Worm (Caenorhabditis elegans) whole organism, mixed stage, embryonic: ENCODE measurements around the gene delm-1.

ENCODE experiments used
- bed-3 ChIP-seq: fragments of 200-800 bp; sonication (Bioruptor generic); optimal IDR thresholded peaks from 3 replicates; lab custom pipeline; 2018; ENCODE audit warnings: mild to moderate bottlenecking, missing genetic modification characterization, moderate library complexity, missing compliant biosample characterization
- blmp-1 ChIP-seq: fragments of 150-350 bp; optimal IDR thresholded peaks from 2 replicates; lab custom pipeline; 2014; ENCODE audit warnings: missing biosample characterization, missing genetic modification characterization
- ceh-83 ChIP-seq: fragments of 200-800 bp; sonication (Bioruptor generic); optimal IDR thresholded peaks from 2 replicates; lab custom pipeline; 2018; ENCODE audit warnings: mild to moderate bottlenecking, missing genetic modification characterization, missing compliant biosample characterization
- ces-1 ChIP-seq: fragments of 150-350 bp; optimal IDR thresholded peaks from 2 replicates; lab custom pipeline; 2014; ENCODE audit warnings: missing biosample characterization, missing genetic modification reagents, missing genetic modification characterization
- elt-3 ChIP-seq: fragments of 150-350 bp; optimal IDR thresholded peaks from 2 replicates; lab custom pipeline; 2014; ENCODE audit warnings: missing biosample characterization, missing genetic modification characterization
- lsy-2 ChIP-seq: fragments of 150-350 bp; optimal IDR thresholded peaks from 2 replicates; lab custom pipeline; 2014; ENCODE audit warnings: missing biosample characterization, missing genetic modification characterization
- nhr-76 ChIP-seq: sonication (generic microtip); optimal IDR thresholded peaks from 2 replicates; lab custom pipeline; 2017; ENCODE audit warnings: missing biosample characterization, missing genetic modification characterization
- pha-4 ChIP-seq: fragments of 150-350 bp; optimal IDR thresholded peaks from 2 replicates; lab custom pipeline; 2018; ENCODE audit warnings: missing biosample characterization, missing genetic modification reagents, missing genetic modification characterization
- snpc-4 ChIP-seq: fragments of 150-350 bp; optimal IDR thresholded peaks from 2 replicates; lab custom pipeline; 2014; ENCODE audit warnings: missing biosample characterization, missing genetic modification characterization
- sptf-1 ChIP-seq: sonication (generic microtip); optimal IDR thresholded peaks from 2 replicates; lab custom pipeline; 2017; ENCODE audit warnings: mild to moderate bottlenecking, missing genetic modification characterization, moderate library complexity, missing compliant biosample characterization
- unc-39 ChIP-seq: fragments of 150-350 bp; optimal IDR thresholded peaks from 2 replicates; lab custom pipeline; 2014; ENCODE audit warnings: missing biosample characterization, missing genetic modification characterization
- unc-62 ChIP-seq: fragments of 150-350 bp; optimal IDR thresholded peaks from 2 replicates; lab custom pipeline; 2014; ENCODE audit warnings: missing biosample characterization, missing genetic modification reagents, missing genetic modification characterization
- ztf-11 ChIP-seq: fragments of 150-350 bp; optimal IDR thresholded peaks from 2 replicates; lab custom pipeline; 2014; ENCODE audit warnings: missing biosample characterization, missing genetic modification characterization

ce11 chrIV:9121545-9121944, 13.7 kb downstream of the delm-1 start:
- TF ChIP-seq snpc-4 (no peak), pha-4 (tag; lab: Kevin White, UChicago) (no peak), ceh-83 (GFP tag; lab: Kevin White, UChicago) (no peak), unc-62 (GFP tag; lab: Kevin White, UChicago) (no peak), lsy-2 (tag; lab: Kevin White, UChicago) (no peak), sptf-1 (tag; lab: Kevin White, UChicago) (no peak), ztf-11 (tag; lab: Kevin White, UChicago) (no peak), blmp-1 (tag; lab: Kevin White, UChicago) (no peak), ces-1 (GFP tag; lab: Kevin White, UChicago) (no peak), bed-3 (GFP tag; lab: Kevin White, UChicago) (no peak), elt-3 (no peak), unc-39 (tag; lab: Kevin White, UChicago) (no peak), nhr-76 (tag; lab: Kevin White, UChicago) (no peak)
